Worm (Caenorhabditis elegans) whole organism, L1 larva: ENCODE data around the gene Y53G8AL.4.

ENCODE experiments used
- jun-1 ChIP-seq: fragments of 150-350 bp; optimal IDR thresholded peaks from 2 replicates; lab custom pipeline; 2014; ENCODE audit warnings: missing biosample characterization, missing genetic modification reagents, missing genetic modification characterization
- snpc-4 ChIP-seq: fragments of 150-350 bp; optimal IDR thresholded peaks from 2 replicates; lab custom pipeline; 2014; ENCODE audit warnings: missing biosample characterization, missing genetic modification characterization

DNA sequence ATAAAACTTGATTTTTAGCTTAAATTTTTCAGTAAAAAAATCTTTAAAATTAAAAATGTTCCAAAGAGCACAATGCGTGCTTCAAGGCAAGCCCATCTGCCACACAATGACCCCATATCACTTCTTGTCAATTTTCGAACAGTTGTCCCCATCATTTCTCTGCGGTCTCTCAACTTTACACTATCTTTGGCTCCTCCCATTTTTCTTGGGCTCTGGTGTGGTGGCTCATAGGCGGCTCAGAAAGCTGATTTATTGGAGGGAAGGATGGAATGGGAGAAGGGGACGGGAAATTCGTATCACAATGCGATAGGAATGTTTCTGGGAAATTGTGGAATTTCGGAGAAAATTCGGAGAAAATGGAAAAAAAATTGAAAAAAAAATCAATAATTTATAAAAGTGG lies 49.9 kb downstream of the Y53G8AL.4 start:
- no peak for TF ChIP-seq snpc-4 (tag; lab: Kevin White, UChicago)
- TF ChIP-seq jun-1 (tag; lab: Kevin White, UChicago), result no peak
